Worm (Caenorhabditis elegans): ENCODE results near the gene F58B4.7.

DNA sequence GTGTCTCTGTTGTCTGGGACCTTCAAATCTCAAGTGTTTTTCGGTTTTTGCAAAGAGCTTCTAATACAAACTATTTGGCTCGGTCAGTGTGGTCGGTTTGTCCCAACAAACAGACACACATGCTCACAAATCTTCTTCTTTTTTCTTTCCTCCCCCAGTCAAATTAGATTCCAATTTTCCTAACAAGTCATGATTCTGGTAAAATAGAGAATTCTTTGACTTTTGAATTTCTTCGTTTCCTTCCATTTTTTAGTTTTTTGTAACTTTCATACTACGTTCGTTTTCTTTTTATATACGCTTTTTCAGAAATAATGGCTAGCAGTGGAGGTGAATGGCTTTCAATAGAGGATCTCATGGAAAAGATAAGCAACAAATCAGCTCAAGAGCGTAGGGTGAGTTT, 19.4 kb downstream of the F58B4.7 start, which contains the start of gene F32D8.15:
- TF ChIP-seq Y56A3A.18 (GFP tag; IDR thresholded peaks at IDR 0.05) (no peak), fkh-3 (tag; optimal IDR thresholded peaks at IDR 0.05) (no peak), F57A8.1 (GFP tag; optimal IDR thresholded peaks at IDR 0.05) (no peak), T26A5.8 (tag; optimal IDR thresholded peaks at IDR 0.05) (no peak), him-1 (tag; optimal IDR thresholded peaks at IDR 0.05) (no peak), ztf-25 (GFP tag; IDR thresholded peaks at IDR 0.05) (no peak), Y95B8A.8 (GFP tag; IDR thresholded peaks at IDR 0.05) (no peak), F39B2.1 (GFP tag; IDR thresholded peaks at IDR 0.05) (no peak), egrh-3 (GFP tag; IDR thresholded peaks at IDR 0.05) (no peak), B0019.2 (GFP tag; conservative IDR thresholded peaks at IDR 0.05) (no peak), unc-130 (GFP tag; optimal IDR thresholded peaks at IDR 0.05) (no peak), cebp-1 (GFP tag; IDR thresholded peaks at IDR 0.05) (no peak), cebp-1 (tag; optimal IDR thresholded peaks at IDR 0.05) (no peak), nhr-90 (tag; optimal IDR thresholded peaks at IDR 0.05) (no peak), nfyb-1 (GFP tag; IDR thresholded peaks at IDR 0.05) (no peak)

Data from whole organism, young adult.